Worm (Caenorhabditis elegans) whole organism, midembryonic: ENCODE measurements around the gene Y50D7A.8.

Experiments
- flt-1 ChIP-seq: fragments of 200-800 bp; sonication (Bioruptor generic); IDR thresholded peaks from 2 replicates; pipeline ENCODE4 v1.3.6; 2022; ENCODE audit warnings: missing genetic modification characterization, missing compliant biosample characterization
- klf-2 ChIP-seq: fragments of 200-800 bp; sonication (Bioruptor generic); conservative IDR thresholded peaks from 2 replicates; pipeline ENCODE4 v1.3.6; 2022; ENCODE audit warnings: missing genetic modification reagents, missing genetic modification characterization, missing compliant biosample characterization
- tab-1 ChIP-seq: fragments of 200-800 bp; sonication (Bioruptor generic); IDR thresholded peaks from 2 replicates; pipeline ENCODE4 v1.3.6; 2022; ENCODE audit warnings: missing genetic modification characterization, missing compliant biosample characterization

- no peak for TF ChIP-seq klf-2
- no peak for TF ChIP-seq tab-1 (GFP tag; lab: Robert Waterston, UW)
- TF ChIP-seq flt-1 = 0 out of 2 replicates have a peak, but pooled peaks have one; percentile 24
Observed at ce11 chrIII:304564-304963, 38.5 kb downstream of the Y50D7A.8 start.
